Fruit fly (Drosophila melanogaster): Measurements from ENCODE around the gene CG33296.

- TF ChIP-seq CTCF (optimal IDR thresholded peaks at IDR 0.05) = no peak
- TF ChIP-seq CG8478 (optimal IDR thresholded peaks at IDR 0.05) = no peak
These were observed 40.7 kb downstream of the CG33296 start for dm6 chr2L:7675754-7676178.
